Worm (Caenorhabditis elegans) whole organism, L4 larva: ENCODE data around the gene R05G6.1.

Experiments used
- ZK546.5 ChIP-seq, 2 experiments: sonication (generic microtip); optimal IDR thresholded peaks; 2 replicates each; lab custom pipeline; 2017; ENCODE audit warnings: missing biosample characterization in 2 of 2, missing genetic modification characterization in 2 of 2
- nhr-25 ChIP-seq: sonication (generic microtip); optimal IDR thresholded peaks from 2 replicates; lab custom pipeline; 2017; ENCODE audit warnings: missing genetic modification characterization, mild to moderate bottlenecking, missing compliant biosample characterization, antibody characterized with exemption, moderate library complexity, borderline replicate concordance; ENCODE audit not compliant: insufficient read depth
- unc-62 ChIP-seq, 3 experiments: fragments of 150-350 bp in 1 of 3; sonication (generic microtip); optimal IDR thresholded peaks in 2 of 3; peaks in 1 of 3; 1 replicate in 1 of 3; 2 replicates in 2 of 3; lab custom pipeline; 2014 to 2017; ENCODE audit warnings: missing biosample characterization in 3 of 3, missing genetic modification characterization in 3 of 3, missing genetic modification reagents in 3 of 3, missing genotype in 1 of 3

ce11 chrIV:7491464-7491863 is 41.0 kb upstream of the R05G6.1 start, which contains the start of gene F55G1.1:
- TF ChIP-seq ZK546.5 (tag; optimal IDR thresholded peaks at IDR 0.05; lab: Kevin White, UChicago) (no peak), unc-62 (GFP tag; optimal IDR thresholded peaks at IDR 0.05 in 1 of 2; lab: Kevin White, UChicago) (peak in 1 of 2 experiments; percentile 79), unc-62 (tag; optimal IDR thresholded peaks at IDR 0.05; lab: Kevin White, UChicago) (no peak), nhr-25 (tag; lab: Kevin White, UChicago) (no peak)
